Worm (Caenorhabditis elegans): ENCODE data around the gene dnj-16.

dnj-16 gene

ce11 chrIII:4193659-4194103 lies 2.7 kb downstream of the dnj-16 start, which contains the start of gene xbp-1 (continued):
- no peak for TF ChIP-seq him-1 (tag; optimal IDR thresholded peaks at IDR 0.05)
- peak; percentile 92 for TF ChIP-seq dox-1 (GFP tag; IDR thresholded peaks at IDR 0.05)
- TF ChIP-seq ztf-3 (GFP tag; optimal IDR thresholded peaks at IDR 0.05), result peak; percentile 3
- peak; percentile 78 for TF ChIP-seq tlf-1 (GFP tag; optimal IDR thresholded peaks at IDR 0.05)
- no peak for TF ChIP-seq fkh-3 (tag; optimal IDR thresholded peaks at IDR 0.05)
- peak; percentile 64 for TF ChIP-seq mcd-1 (GFP tag; IDR thresholded peaks at IDR 0.05)
- TF ChIP-seq lin-40 (tag; optimal IDR thresholded peaks at IDR 0.05), result peak; percentile 84
- no peak for TF ChIP-seq ceh-40 (GFP tag; IDR thresholded peaks at IDR 0.05)
- TF ChIP-seq lin-26 (GFP tag; IDR thresholded peaks at IDR 0.05), result no peak
- TF ChIP-seq lsl-1 (GFP tag; optimal IDR thresholded peaks at IDR 0.05), result peak; percentile 23
- no peak for TF ChIP-seq snpc-1.3 (tag; optimal IDR thresholded peaks at IDR 0.05; ENCODE audit: insufficient read depth)
- TF ChIP-seq F39B2.1 (GFP tag; IDR thresholded peaks at IDR 0.05), result no peak
- peak; percentile 68; the same call in 1 of the 2 replicates for TF ChIP-seq hmg-1.2 (GFP tag; IDR thresholded peaks at IDR 0.05)
- peak in 1 of 3 experiments; percentile 48 for TF ChIP-seq lin-35 (GFP tag; optimal IDR thresholded peaks at IDR 0.05)
- TF ChIP-seq sdz-38 (tag; optimal IDR thresholded peaks at IDR 0.05), result no peak
- no peak for TF ChIP-seq ztf-28 (GFP tag; IDR thresholded peaks at IDR 0.05)
- TF ChIP-seq ets-4 (GFP tag; optimal IDR thresholded peaks at IDR 0.05), result peak; percentile 95
- TF ChIP-seq Y79H2A.3 (GFP tag; conservative IDR thresholded peaks at IDR 0.05), result no peak
- TF ChIP-seq B0019.2 (GFP tag; conservative IDR thresholded peaks at IDR 0.05), result no peak
- TF ChIP-seq let-526 (GFP tag; IDR thresholded peaks at IDR 0.05), result peak; percentile 59; the same call in 1 of the 2 replicates
- no peak for TF ChIP-seq sea-2 (GFP tag; IDR thresholded peaks at IDR 0.05)
- no peak for TF ChIP-seq die-1 (tag; optimal IDR thresholded peaks at IDR 0.05)
- no peak for TF ChIP-seq ceh-79 (tag; optimal IDR thresholded peaks at IDR 0.05)
- TF ChIP-seq gei-17 (GFP tag; optimal IDR thresholded peaks at IDR 0.05), result peak; percentile 38
- TF ChIP-seq nhr-80 (tag; optimal IDR thresholded peaks at IDR 0.05), result peak; percentile 100
- peak; percentile 85 for TF ChIP-seq zfh-2 (GFP tag; conservative IDR thresholded peaks at IDR 0.05)
- no peak for TF ChIP-seq nhr-27 (tag; optimal IDR thresholded peaks at IDR 0.05)
- TF ChIP-seq madf-10 (tag; optimal IDR thresholded peaks at IDR 0.05), result peak; percentile 91
- TF ChIP-seq C17E4.6 (GFP tag; IDR thresholded peaks at IDR 0.05), result no peak
- no peak; the same call in 1 of the 2 replicates for TF ChIP-seq K11D2.4 (GFP tag; IDR thresholded peaks at IDR 0.05)
- TF ChIP-seq ztf-22 (GFP tag; optimal IDR thresholded peaks at IDR 0.05), result peak; percentile 95
- no peak for TF ChIP-seq dpl-1 (GFP tag; optimal IDR thresholded peaks at IDR 0.05)
- TF ChIP-seq rcor-1 (GFP tag; IDR thresholded peaks at IDR 0.05), result peak; percentile 31
- TF ChIP-seq madf-8 (GFP tag; conservative IDR thresholded peaks at IDR 0.05), result no peak
- peak; percentile 75 for TF ChIP-seq ama-1 (optimal IDR thresholded peaks at IDR 0.05)
- no peak for TF ChIP-seq ama-1 (GFP tag; optimal IDR thresholded peaks at IDR 0.05)
- TF ChIP-seq nhr-120 (GFP tag; IDR thresholded peaks at IDR 0.05), result no peak
- no peak for TF ChIP-seq lsy-27 (tag; optimal IDR thresholded peaks at IDR 0.05; ENCODE audit: borderline replicate concordance, insufficient read depth)
- TF ChIP-seq zim-3 (tag; optimal IDR thresholded peaks at IDR 0.05), result no peak
- no peak for TF ChIP-seq ceh-58 (GFP tag; IDR thresholded peaks at IDR 0.05)
- no peak for TF ChIP-seq ceh-100 (GFP tag; IDR thresholded peaks at IDR 0.05)
- no peak for TF ChIP-seq T26A5.8 (tag; optimal IDR thresholded peaks at IDR 0.05)
- no peak for TF ChIP-seq snpc-1.1 (tag; optimal IDR thresholded peaks at IDR 0.05; ENCODE audit: insufficient read depth)
- TF ChIP-seq attf-5 (GFP tag; optimal IDR thresholded peaks at IDR 0.05), result peak; percentile 98
- peak; percentile 99 for TF ChIP-seq let-607 (tag; optimal IDR thresholded peaks at IDR 0.05)
- TF ChIP-seq rpc-1 (optimal IDR thresholded peaks at IDR 0.05), result no peak
- no peak for TF ChIP-seq rpc-1 (tag; optimal IDR thresholded peaks at IDR 0.05)
- no peak for TF ChIP-seq lag-1 (GFP tag; IDR thresholded peaks at IDR 0.05)
- TF ChIP-seq nfyb-1 (GFP tag; IDR thresholded peaks at IDR 0.05), result peak; percentile 93
